Fruit fly (Drosophila melanogaster) whole organism, prepupa: ENCODE data around the gene Daao2.

Experiments
- CG10631 ChIP-seq: fragments of 200-800 bp; sonication (Bioruptor generic); optimal IDR thresholded peaks from 2 replicates; lab custom pipeline; 2016; ENCODE audit warnings: missing biosample characterization, missing genetic modification characterization
- CG10669 ChIP-seq: fragments of 200-800 bp; sonication (Bioruptor generic); optimal IDR thresholded peaks from 3 replicates; lab custom pipeline; 2018; ENCODE audit warnings: missing biosample characterization, mild to moderate bottlenecking, missing genetic modification characterization, moderate library complexity
- CG11294 ChIP-seq: fragments of 200-800 bp; sonication (Bioruptor generic); IDR thresholded peaks from 2 replicates; pipeline ENCODE4 v1.3.6; 2022; ENCODE audit warnings: missing biosample characterization, missing genetic modification characterization
- CG11762 ChIP-seq: fragments of 200-800 bp; sonication (Bioruptor generic); optimal IDR thresholded peaks from 3 replicates; lab custom pipeline; 2016; ENCODE audit warnings: missing biosample characterization, missing genetic modification characterization; ENCODE audit not compliant: insufficient read depth
- CG1621 ChIP-seq: fragments of 200-800 bp; sonication (Bioruptor generic); optimal IDR thresholded peaks from 3 replicates; lab custom pipeline; 2018; ENCODE audit warnings: missing biosample characterization, mild to moderate bottlenecking, missing genetic modification characterization
- CG3032 ChIP-seq: fragments of 200-800 bp; optimal IDR thresholded peaks from 2 replicates; lab custom pipeline; 2019; ENCODE audit warnings: missing biosample characterization, mild to moderate bottlenecking, missing genetic modification characterization, moderate library complexity
- CG34406 ChIP-seq: fragments of 200-800 bp; sonication (Bioruptor generic); optimal IDR thresholded peaks from 3 replicates; lab custom pipeline; 2016; ENCODE audit warnings: missing biosample characterization, missing genetic modification characterization
- CG3919 ChIP-seq: fragments of 200-800 bp; sonication (Bioruptor generic); optimal IDR thresholded peaks from 3 replicates; lab custom pipeline; 2016; ENCODE audit warnings: missing biosample characterization, missing genetic modification characterization
- CG4318 ChIP-seq: fragments of 200-800 bp; sonication (Bioruptor generic); optimal IDR thresholded peaks from 3 replicates; lab custom pipeline; 2017; ENCODE audit warnings: missing biosample characterization, mild to moderate bottlenecking, missing genetic modification characterization
- CG6276 ChIP-seq: fragments of 200-800 bp; sonication (Bioruptor generic); optimal IDR thresholded peaks from 2 replicates; lab custom pipeline; 2017; ENCODE audit warnings: missing biosample characterization, mild to moderate bottlenecking, missing genetic modification characterization
- CG6792 ChIP-seq: fragments of 200-800 bp; sonication (Bioruptor generic); optimal IDR thresholded peaks from 3 replicates; lab custom pipeline; 2016; ENCODE audit warnings: missing biosample characterization, missing genetic modification characterization
- CG6808 ChIP-seq: fragments of 200-800 bp; sonication (Bioruptor generic); optimal IDR thresholded peaks from 3 replicates; lab custom pipeline; 2017; ENCODE audit warnings: missing biosample characterization, missing genetic modification characterization, mild to moderate bottlenecking, moderate library complexity, missing genetic modification reagents
- CG7368 ChIP-seq: fragments of 200-800 bp; sonication (Bioruptor generic); optimal IDR thresholded peaks from 3 replicates; lab custom pipeline; 2016; ENCODE audit warnings: missing biosample characterization, missing genetic modification characterization
- CG8119 ChIP-seq: fragments of 200-800 bp; sonication (Bioruptor generic); IDR thresholded peaks from 3 replicates; pipeline ENCODE4 v1.3.6; 2022; ENCODE audit warnings: missing biosample characterization, missing genetic modification characterization
- CG8632 ChIP-seq: fragments of 200-800 bp; sonication (Bioruptor generic); optimal IDR thresholded peaks from 3 replicates; lab custom pipeline; 2016; ENCODE audit warnings: missing biosample characterization, missing genetic modification characterization
- CG9139 ChIP-seq: fragments of 200-800 bp; sonication (Bioruptor generic); optimal IDR thresholded peaks from 3 replicates; lab custom pipeline; 2017; ENCODE audit warnings: missing biosample characterization, mild to moderate bottlenecking, missing genetic modification characterization
- Eip75B ChIP-seq: fragments of 200-800 bp; sonication (Bioruptor generic); optimal IDR thresholded peaks from 3 replicates; lab custom pipeline; 2016; ENCODE audit warnings: missing biosample characterization, missing genetic modification characterization
- Eip78C ChIP-seq: fragments of 200-800 bp; sonication (Bioruptor generic); peaks from one replicate; lab custom pipeline; 2016; ENCODE audit warnings: missing biosample characterization, missing genetic modification characterization
- Eip93F ChIP-seq: fragments of 200-800 bp; sonication (Bioruptor generic); optimal IDR thresholded peaks from 2 replicates; lab custom pipeline; 2016; ENCODE audit warnings: missing biosample characterization, mild to moderate bottlenecking, missing genetic modification characterization
- Ets21C ChIP-seq: fragments of 200-800 bp; sonication (Bioruptor generic); optimal IDR thresholded peaks from 3 replicates; lab custom pipeline; 2016; ENCODE audit warnings: missing biosample characterization, missing genetic modification characterization
- Gug ChIP-seq: fragments of 200-800 bp; sonication (Bioruptor generic); IDR thresholded peaks from 2 replicates; pipeline ENCODE4 v1.3.6; 2022; ENCODE audit warnings: missing biosample characterization, missing genetic modification characterization
- Hr39 ChIP-seq: fragments of 200-800 bp; sonication (Bioruptor generic); optimal IDR thresholded peaks from 2 replicates; lab custom pipeline; 2016; ENCODE audit warnings: missing biosample characterization, missing genetic modification characterization
- Hr4 ChIP-seq: fragments of 200-800 bp; sonication (Bioruptor generic); optimal IDR thresholded peaks from 3 replicates; lab custom pipeline; 2016; ENCODE audit warnings: missing biosample characterization, missing genetic modification characterization
- Lpt ChIP-seq: fragments of 200-800 bp; sonication (Bioruptor generic); optimal IDR thresholded peaks from 3 replicates; lab custom pipeline; 2016; ENCODE audit warnings: missing biosample characterization, missing genetic modification characterization
- Met ChIP-seq: fragments of 200-800 bp; sonication (Bioruptor generic); optimal IDR thresholded peaks from 3 replicates; lab custom pipeline; 2016; ENCODE audit warnings: missing biosample characterization, missing genetic modification characterization
- Smox ChIP-seq: fragments of 200-800 bp; sonication (Bioruptor generic); optimal IDR thresholded peaks from 3 replicates; lab custom pipeline; 2016; ENCODE audit warnings: missing biosample characterization, missing genetic modification characterization
- Sox102F ChIP-seq: fragments of 200-800 bp; sonication (Bioruptor generic); optimal IDR thresholded peaks from 2 replicates; lab custom pipeline; 2016; ENCODE audit warnings: missing biosample characterization, mild to moderate bottlenecking, missing genetic modification characterization
- Sox14 ChIP-seq: fragments of 200-800 bp; sonication (Bioruptor generic); optimal IDR thresholded peaks from 3 replicates; lab custom pipeline; 2016; ENCODE audit warnings: missing biosample characterization, missing genetic modification characterization
- Sox15 ChIP-seq: fragments of 200-800 bp; sonication (Bioruptor generic); optimal IDR thresholded peaks from 3 replicates; lab custom pipeline; 2016; ENCODE audit warnings: missing biosample characterization, missing genetic modification characterization
- dsx ChIP-seq: fragments of 200-800 bp; optimal IDR thresholded peaks from 3 replicates; lab custom pipeline; 2019; ENCODE audit warnings: missing biosample characterization, mild to moderate bottlenecking, missing genetic modification characterization, moderate library complexity; ENCODE audit not compliant: poor library complexity, severe bottlenecking
- esn ChIP-seq: fragments of 200-800 bp; sonication (Bioruptor generic); optimal IDR thresholded peaks from 2 replicates; lab custom pipeline; 2016; ENCODE audit warnings: missing biosample characterization, mild to moderate bottlenecking, missing genetic modification characterization, moderate library complexity
- fd59A ChIP-seq: fragments of 200-800 bp; sonication (Bioruptor generic); optimal IDR thresholded peaks from 2 replicates; lab custom pipeline; 2017; ENCODE audit warnings: missing biosample characterization, mild to moderate bottlenecking, missing genetic modification characterization, missing genetic modification reagents
- fkh ChIP-seq: fragments of 200-800 bp; sonication (Bioruptor generic); optimal IDR thresholded peaks from 3 replicates; lab custom pipeline; 2017; ENCODE audit warnings: missing biosample characterization, mild to moderate bottlenecking, missing genetic modification characterization, moderate library complexity
- lz ChIP-seq: fragments of 200-800 bp; sonication (Bioruptor generic); optimal IDR thresholded peaks from 3 replicates; lab custom pipeline; 2016; ENCODE audit warnings: missing biosample characterization, missing genetic modification characterization
- net ChIP-seq: fragments of 200-800 bp; sonication (Bioruptor generic); optimal IDR thresholded peaks from 3 replicates; lab custom pipeline; 2016; ENCODE audit warnings: missing biosample characterization, missing genetic modification characterization
- pdm3 ChIP-seq: fragments of 200-800 bp; sonication (Bioruptor generic); optimal IDR thresholded peaks from 3 replicates; lab custom pipeline; 2016; ENCODE audit warnings: missing biosample characterization, missing genetic modification characterization
- salr ChIP-seq, 2 experiments: fragments of 200-800 bp; sonication (Bioruptor generic); optimal IDR thresholded peaks; 3 replicates each; lab custom pipeline; 2016 to 2018; ENCODE audit warnings: missing biosample characterization in 2 of 2, missing genetic modification characterization in 2 of 2, mild to moderate bottlenecking in 1 of 2
- spab ChIP-seq: fragments of 200-800 bp; sonication (Bioruptor generic); optimal IDR thresholded peaks from 2 replicates; lab custom pipeline; 2017; ENCODE audit warnings: missing biosample characterization, mild to moderate bottlenecking, missing genetic modification characterization, missing genetic modification reagents

Daao2 gene

DNA sequence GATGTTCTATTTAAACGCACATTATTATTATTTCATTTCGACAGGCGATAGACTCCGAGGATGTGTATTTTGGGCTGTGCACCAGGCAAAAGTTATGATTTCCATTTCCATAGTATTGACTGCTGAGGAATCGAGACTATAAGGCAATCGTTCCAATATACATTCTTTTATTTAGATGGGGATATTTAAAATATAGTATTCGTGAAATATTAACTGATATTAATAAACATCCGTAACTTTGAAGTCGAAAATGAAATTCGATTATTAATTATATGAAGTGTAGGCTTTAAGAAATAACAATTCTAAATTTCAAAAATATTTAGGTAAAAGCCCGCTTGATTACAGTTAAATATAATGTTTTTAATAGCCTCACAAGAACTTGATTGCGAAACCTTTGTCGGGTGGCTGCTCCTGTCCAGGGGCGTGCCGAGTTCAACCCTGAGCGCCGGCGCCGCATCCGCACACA, 27.5 kb downstream of the Daao2 start (continued):
- TF ChIP-seq salr (GFP tag; optimal IDR thresholded peaks at IDR 0.05; lab: Kevin White, UChicago) (no peak), CG8632 (GFP tag; lab: Kevin White, UChicago) (no peak), dsx (GFP tag; lab: Kevin White, UChicago) (no peak), Ets21C (GFP tag; lab: Kevin White, UChicago) (no peak), CG1621 (tag; lab: Kevin White, UChicago) (no peak), Met (no peak), Hr4 (GFP tag; lab: Kevin White, UChicago) (no peak), Hr39 (GFP tag; lab: Kevin White, UChicago) (no peak), CG6808 (GFP tag; lab: Kevin White, UChicago) (peak; percentile 10), CG6792 (GFP tag; lab: Kevin White, UChicago) (no peak), Sox15 (GFP tag; lab: Kevin White, UChicago) (no peak), CG7368 (GFP tag; lab: Kevin White, UChicago) (no peak), net (GFP tag; lab: Kevin White, UChicago) (no peak), CG8119 (no peak), CG10669 (GFP tag; lab: Kevin White, UChicago) (no peak), CG11762 (GFP tag; lab: Kevin White, UChicago) (no peak), Eip78C (peak; percentile 59), Sox14 (GFP tag; lab: Kevin White, UChicago) (no peak), CG3919 (GFP tag; lab: Kevin White, UChicago) (peak; percentile 14), CG6276 (GFP tag; lab: Kevin White, UChicago) (no peak), Eip75B (GFP tag; lab: Kevin White, UChicago) (no peak), CG4318 (GFP tag; lab: Kevin White, UChicago) (no peak), Smox (GFP tag; lab: Kevin White, UChicago) (no peak), CG9139 (GFP tag; lab: Kevin White, UChicago) (no peak), lz (GFP tag; lab: Kevin White, UChicago) (no peak), esn (GFP tag; lab: Kevin White, UChicago) (peak; percentile 17), Lpt (no peak), spab (peak; percentile 4), fd59A (GFP tag; lab: Kevin White, UChicago) (no peak), CG11294 (no peak), Eip93F (GFP tag; lab: Kevin White, UChicago) (no peak), CG34406 (GFP tag; lab: Kevin White, UChicago) (peak; percentile 9)

dm6 chr2L:6833661-6834073, 30.9 kb downstream of the Daao2 start:
- TF ChIP-seq fkh (GFP tag; lab: Kevin White, UChicago), result peak; percentile 36
- TF ChIP-seq pdm3, result no peak
- TF ChIP-seq, all 60 proteins: peak for 1

DNA sequence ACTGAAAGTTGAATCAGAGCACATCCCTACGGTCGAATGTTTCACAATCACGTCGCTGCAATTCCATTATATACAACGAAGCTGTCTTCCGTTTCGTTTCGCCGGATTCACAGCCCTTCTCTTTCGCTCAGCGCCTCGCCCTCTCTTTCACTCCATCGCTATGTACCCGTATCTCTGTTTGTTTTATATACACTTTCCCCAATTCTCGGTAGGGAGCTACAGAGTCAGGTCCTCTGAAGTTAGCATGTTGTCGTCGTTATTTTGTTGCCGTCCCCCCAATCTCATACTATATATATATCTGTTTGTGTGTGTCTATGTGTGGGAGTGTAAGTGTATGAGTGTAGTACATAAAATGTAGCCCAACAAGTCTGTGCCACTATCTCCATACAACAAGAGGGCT, 33.3 kb downstream of the Daao2 start:
- TF ChIP-seq CG11762 (GFP tag; lab: Kevin White, UChicago) (no peak), CG10631 (no peak), Gug (GFP tag; lab: Robert Waterston, UW) (no peak), CG34406 (GFP tag; lab: Kevin White, UChicago) (no peak), Sox102F (no peak), Hr39 (GFP tag; lab: Kevin White, UChicago) (no peak), Ets21C (GFP tag; lab: Kevin White, UChicago) (no peak), CG3032 (tag; lab: Kevin White, UChicago) (no peak)
